Fruit fly (Drosophila melanogaster) Kc167 (cell line): ENCODE measurements around the gene Hsp23.

Experiments
- h ChIP-seq: fragments of >200 bp; optimal IDR thresholded peaks from 3 replicates; lab custom pipeline; 2018; ENCODE audit warnings: missing external identifiers
- psq ChIP-seq: fragments of >200 bp; optimal IDR thresholded peaks from 2 replicates; lab custom pipeline; 2017; ENCODE audit warnings: missing external identifiers
- ttk ChIP-seq: sonication (Bioruptor generic); optimal IDR thresholded peaks from 2 replicates; lab custom pipeline; 2017; ENCODE audit warnings: missing external identifiers

- TF ChIP-seq h (lab: Kevin White, UChicago) (no peak), ttk (lab: Kevin White, UChicago) (no peak), psq (no peak)
Observed at dm6 chr3L:9376573-9376972, 5.1 kb upstream of the Hsp23 start.
